Worm (Caenorhabditis elegans) whole organism, young adult: ENCODE results near the gene nhl-2.
"Not testable (repeated sequence)": the region's sequence is repeated elsewhere in the genome, so short reads cannot be mapped to it uniquely, and the experiment has no call there.

ENCODE experiments used
- B0035.1 ChIP-seq: sonication (generic microtip); optimal IDR thresholded peaks from 2 replicates; lab custom pipeline; 2016; ENCODE audit warnings: missing genetic modification characterization, mild to moderate bottlenecking, missing compliant biosample characterization, missing genotype, missing genetic modification reagents
- C06A6.2 ChIP-seq: fragments of 200-800 bp; sonication (Bioruptor generic); conservative IDR thresholded peaks from 2 replicates; pipeline ENCODE4 v1.3.6; 2022; ENCODE audit warnings: missing genetic modification characterization, missing compliant biosample characterization
- C17E4.6 ChIP-seq: fragments of 200-800 bp; sonication (Bioruptor generic); IDR thresholded peaks from 2 replicates; pipeline ENCODE4 v1.3.6; 2022; ENCODE audit warnings: missing genetic modification reagents, missing genetic modification characterization, missing compliant biosample characterization
- F33H1.4 ChIP-seq: fragments of 200-800 bp; sonication (Bioruptor generic); IDR thresholded peaks from 2 replicates; pipeline ENCODE4 v1.3.6; 2022; ENCODE audit warnings: missing genetic modification reagents, missing genetic modification characterization, missing compliant biosample characterization
- F37B4.10 ChIP-seq: fragments of 200-800 bp; sonication (Bioruptor generic); IDR thresholded peaks from 2 replicates; pipeline ENCODE4 v1.3.6; 2022; ENCODE audit warnings: missing genetic modification characterization, missing compliant biosample characterization
- F39B2.1 ChIP-seq: fragments of 200-800 bp; sonication (Bioruptor generic); IDR thresholded peaks from 2 replicates; pipeline ENCODE4 v1.3.6; 2022; ENCODE audit warnings: missing genetic modification reagents, missing genetic modification characterization, missing compliant biosample characterization
- F52B5.7 ChIP-seq: sonication (generic microtip); optimal IDR thresholded peaks from 2 replicates; lab custom pipeline; 2016; ENCODE audit warnings: mild to moderate bottlenecking, missing genetic modification characterization, missing compliant biosample characterization
- F57C9.4 ChIP-seq: sonication (generic microtip); optimal IDR thresholded peaks from 2 replicates; lab custom pipeline; 2017; ENCODE audit warnings: mild to moderate bottlenecking, missing genetic modification characterization, missing compliant biosample characterization
- K11D2.4 ChIP-seq: fragments of 200-800 bp; sonication (Bioruptor generic); IDR thresholded peaks from 2 replicates; pipeline ENCODE4 v1.3.6; 2022; ENCODE audit warnings: missing genetic modification reagents, missing genetic modification characterization, missing compliant biosample characterization
- Y67H2A.10 ChIP-seq: fragments of 200-800 bp; sonication (Bioruptor generic); conservative IDR thresholded peaks from 2 replicates; pipeline ENCODE4 v1.3.6; 2022; ENCODE audit warnings: missing genetic modification reagents, missing genetic modification characterization, missing compliant biosample characterization
- Y95B8A.8 ChIP-seq: fragments of 200-800 bp; sonication (Bioruptor generic); IDR thresholded peaks from 2 replicates; pipeline ENCODE4 v1.3.6; 2022; ENCODE audit warnings: missing genetic modification reagents, missing genetic modification characterization, missing compliant biosample characterization
- athp-1 ChIP-seq: sonication (generic microtip); optimal IDR thresholded peaks from 2 replicates; lab custom pipeline; 2017; ENCODE audit warnings: mild to moderate bottlenecking, missing genetic modification characterization, missing compliant biosample characterization
- attf-3 ChIP-seq: fragments of 200-800 bp; sonication (Bioruptor generic); conservative IDR thresholded peaks from 2 replicates; pipeline ENCODE4 v1.3.6; 2022; ENCODE audit warnings: missing genetic modification reagents, missing genetic modification characterization, missing compliant biosample characterization
- attf-5 ChIP-seq: fragments of 200-800 bp; sonication (Bioruptor generic); optimal IDR thresholded peaks from 2 replicates; lab custom pipeline; 2018; ENCODE audit warnings: mild to moderate bottlenecking, missing genetic modification characterization, missing compliant biosample characterization
- bed-2 ChIP-seq: fragments of 200-800 bp; sonication (Bioruptor generic); IDR thresholded peaks from 2 replicates; pipeline ENCODE4 v1.3.6; 2022; ENCODE audit warnings: missing genetic modification reagents, missing genetic modification characterization, missing compliant biosample characterization
- ccch-3 ChIP-seq: fragments of 200-800 bp; sonication (Bioruptor generic); optimal IDR thresholded peaks from 2 replicates; lab custom pipeline; 2018; ENCODE audit warnings: mild to moderate bottlenecking, missing genetic modification characterization, missing compliant biosample characterization
- cebp-1 ChIP-seq, 2 experiments: fragments of 200-800 bp in 1 of 2; sonication (Bioruptor generic) in 1 of 2; sonication (generic microtip) in 1 of 2; IDR thresholded peaks in 1 of 2; optimal IDR thresholded peaks in 1 of 2; 2 replicates each; pipeline versions ENCODE4 v1.3.6 to Lab custom; 2017 to 2022; ENCODE audit warnings: missing compliant biosample characterization in 2 of 2, missing genetic modification characterization in 2 of 2, mild to moderate bottlenecking in 1 of 2, missing genetic modification reagents in 1 of 2, moderate library complexity in 1 of 2
- cebp-2 ChIP-seq: fragments of 200-800 bp; sonication (Bioruptor generic); IDR thresholded peaks from 2 replicates; pipeline ENCODE4 v1.3.6; 2022; ENCODE audit warnings: missing genetic modification characterization, missing compliant biosample characterization
- ceh-91 ChIP-seq: fragments of 200-800 bp; sonication (Bioruptor generic); IDR thresholded peaks from 2 replicates; pipeline ENCODE4 v1.3.6; 2022; ENCODE audit warnings: missing genetic modification reagents, missing genetic modification characterization, missing compliant biosample characterization
- chd-7 ChIP-seq: sonication (generic microtip); optimal IDR thresholded peaks from 2 replicates; lab custom pipeline; 2016; ENCODE audit warnings: mild to moderate bottlenecking, missing genetic modification characterization, moderate library complexity, missing compliant biosample characterization
- dpff-1 ChIP-seq: sonication (generic microtip); optimal IDR thresholded peaks from 2 replicates; lab custom pipeline; 2017; ENCODE audit warnings: mild to moderate bottlenecking, missing genetic modification characterization, missing compliant biosample characterization
- egl-18 ChIP-seq: fragments of 200-800 bp; sonication (Bioruptor generic); IDR thresholded peaks from 2 replicates; pipeline ENCODE4 v1.3.6; 2022; ENCODE audit warnings: missing genetic modification reagents, missing genetic modification characterization, missing compliant biosample characterization
- egrh-3 ChIP-seq: fragments of 200-800 bp; sonication (Bioruptor generic); IDR thresholded peaks from 2 replicates; pipeline ENCODE4 v1.3.6; 2022; ENCODE audit warnings: missing genetic modification reagents, missing genetic modification characterization, missing compliant biosample characterization
- him-1 ChIP-seq: sonication (generic microtip); optimal IDR thresholded peaks from 2 replicates; lab custom pipeline; 2016; ENCODE audit warnings: missing genotype, missing genetic modification reagents, missing genetic modification characterization, missing compliant biosample characterization
- hmg-20 ChIP-seq: fragments of 200-800 bp; sonication (Bioruptor generic); IDR thresholded peaks from 2 replicates; pipeline ENCODE4 v1.3.6; 2022; ENCODE audit warnings: missing genetic modification reagents, missing genetic modification characterization, missing compliant biosample characterization
- lag-1 ChIP-seq: fragments of 200-800 bp; sonication (Bioruptor generic); IDR thresholded peaks from 2 replicates; pipeline ENCODE4 v1.3.6; 2022; ENCODE audit warnings: missing genetic modification reagents, missing genetic modification characterization, missing compliant biosample characterization
- lin-26 ChIP-seq: fragments of 200-800 bp; sonication (Bioruptor generic); IDR thresholded peaks from 2 replicates; pipeline ENCODE4 v1.3.6; 2022; ENCODE audit warnings: missing genetic modification reagents, missing genetic modification characterization, missing compliant biosample characterization
- lsy-27 ChIP-seq: sonication (generic microtip); optimal IDR thresholded peaks from 2 replicates; lab custom pipeline; 2017; ENCODE audit warnings: missing genetic modification characterization, mild to moderate bottlenecking, missing compliant biosample characterization, antibody characterized with exemption, missing genotype, borderline replicate concordance; ENCODE audit not compliant: insufficient read depth
- madf-10 ChIP-seq: sonication (generic microtip); optimal IDR thresholded peaks from 2 replicates; lab custom pipeline; 2016; ENCODE audit warnings: mild to moderate bottlenecking, missing genetic modification characterization, missing compliant biosample characterization
- mcd-1 ChIP-seq: fragments of 200-800 bp; sonication (Bioruptor generic); IDR thresholded peaks from 2 replicates; pipeline ENCODE4 v1.3.6; 2022; ENCODE audit warnings: missing genetic modification reagents, missing genetic modification characterization, missing compliant biosample characterization
- nfyb-1 ChIP-seq: fragments of 200-800 bp; sonication (Bioruptor generic); IDR thresholded peaks from 2 replicates; pipeline ENCODE4 v1.3.6; 2022; ENCODE audit warnings: missing genetic modification reagents, missing genetic modification characterization, missing compliant biosample characterization
- nhr-120 ChIP-seq: fragments of 200-800 bp; sonication (Bioruptor generic); IDR thresholded peaks from 2 replicates; pipeline ENCODE4 v1.3.6; 2022; ENCODE audit warnings: missing genetic modification characterization, missing compliant biosample characterization
- nhr-80 ChIP-seq: sonication (generic microtip); optimal IDR thresholded peaks from 2 replicates; lab custom pipeline; 2016; ENCODE audit warnings: missing genetic modification characterization, missing compliant biosample characterization
- nhr-90 ChIP-seq: sonication (generic microtip); optimal IDR thresholded peaks from 2 replicates; lab custom pipeline; 2016; ENCODE audit warnings: missing genotype, mild to moderate bottlenecking, missing genetic modification characterization, missing compliant biosample characterization
- pbrm-1 ChIP-seq: fragments of 200-800 bp; sonication (Bioruptor generic); IDR thresholded peaks from 2 replicates; pipeline ENCODE4 v1.3.6; 2022; ENCODE audit warnings: missing genetic modification reagents, missing genetic modification characterization, missing compliant biosample characterization
- rec-8 ChIP-seq, 2 experiments: sonication (generic microtip); optimal IDR thresholded peaks; 2 replicates each; lab custom pipeline; 2016; ENCODE audit warnings: mild to moderate bottlenecking in 2 of 2, missing genetic modification characterization in 2 of 2, missing genetic modification reagents in 2 of 2, missing genotype in 2 of 2, missing biosample characterization in 1 of 2, missing compliant biosample characterization in 1 of 2, moderate library complexity in 1 of 2
- rpc-1 ChIP-seq, 2 experiments: fragments of 150-350 bp in 1 of 2; sonication (generic microtip) in 1 of 2; optimal IDR thresholded peaks; 2 replicates each; lab custom pipeline; 2014 to 2018; ENCODE audit warnings: missing biosample characterization in 1 of 2, missing genetic modification characterization in 1 of 2, missing genetic modification reagents in 1 of 2, missing genotype in 1 of 2
- sdz-38 ChIP-seq: sonication (generic microtip); optimal IDR thresholded peaks from 2 replicates; lab custom pipeline; 2016; ENCODE audit warnings: missing genotype, missing genetic modification characterization, missing compliant biosample characterization
- snpc-4 ChIP-seq, 5 experiments: fragments of 150-350 bp in 1 of 5; sonication (generic microtip) in 4 of 5; optimal IDR thresholded peaks; 2 replicates each; lab custom pipeline; 2014 to 2018; ENCODE audit warnings: missing genetic modification characterization in 5 of 5, missing biosample characterization in 3 of 5, antibody characterized with exemption in 2 of 5, mild to moderate bottlenecking in 2 of 5, missing compliant biosample characterization in 2 of 5, missing genotype in 2 of 5, moderate library complexity in 2 of 5, missing genetic modification reagents in 1 of 5
- sptf-2 ChIP-seq: fragments of 200-800 bp; sonication (Bioruptor generic); optimal IDR thresholded peaks from 2 replicates; lab custom pipeline; 2018; ENCODE audit warnings: mild to moderate bottlenecking, missing genetic modification characterization, missing compliant biosample characterization
- tlf-1 ChIP-seq: fragments of 200-800 bp; sonication (Bioruptor generic); optimal IDR thresholded peaks from 2 replicates; lab custom pipeline; 2018; ENCODE audit warnings: mild to moderate bottlenecking, missing genetic modification characterization, missing compliant biosample characterization
- unc-62 ChIP-seq: fragments of 150-350 bp; optimal IDR thresholded peaks from 2 replicates; lab custom pipeline; 2014; ENCODE audit warnings: missing biosample characterization, missing genetic modification reagents, missing genetic modification characterization
- zfh-2 ChIP-seq: fragments of 200-800 bp; sonication (Bioruptor generic); conservative IDR thresholded peaks from 2 replicates; pipeline ENCODE4 v1.3.6; 2022; ENCODE audit warnings: missing genetic modification reagents, missing genetic modification characterization, missing compliant biosample characterization
- ztf-6 ChIP-seq: fragments of 200-800 bp; sonication (Bioruptor generic); IDR thresholded peaks from 2 replicates; pipeline ENCODE4 v1.3.6; 2022; ENCODE audit warnings: missing genetic modification reagents, missing genetic modification characterization, missing compliant biosample characterization

The nhl-2 gene

DNA sequence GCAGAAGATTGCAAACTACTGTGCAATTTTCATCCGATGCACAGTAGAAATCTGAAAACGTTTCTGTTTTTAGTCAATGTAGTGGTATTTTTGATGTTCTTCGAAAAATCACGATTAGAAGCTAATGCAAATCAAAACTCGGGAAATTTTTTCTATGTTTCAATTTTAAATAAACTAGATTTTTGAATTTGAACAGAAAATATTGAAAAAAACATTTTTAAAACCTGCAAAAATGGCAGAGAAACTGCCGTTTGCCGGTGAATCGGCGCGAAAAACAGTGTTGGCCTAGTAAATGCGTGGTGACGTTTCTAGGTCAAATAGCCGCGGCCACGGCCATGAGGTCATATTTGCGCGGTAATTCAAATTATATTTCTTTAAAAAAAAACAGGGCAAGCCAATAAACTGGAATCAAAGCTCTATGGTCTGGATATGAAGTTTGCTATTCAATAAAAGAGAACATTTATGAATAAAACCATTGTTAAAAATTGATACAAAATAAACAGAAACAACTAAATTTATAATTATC lies 31.3 kb upstream of the nhl-2 start, which contains the start of gene set-2 (continued):
- TF ChIP-seq nhr-80 = peak; percentile 30
- TF ChIP-seq unc-62 (GFP tag; lab: Kevin White, UChicago) = no peak
- no peak for TF ChIP-seq nhr-90 (tag; lab: Kevin White, UChicago)
- no peak for TF ChIP-seq sdz-38 (tag; lab: Kevin White, UChicago)
- no peak for TF ChIP-seq F52B5.7
- no peak for TF ChIP-seq F37B4.10
- peak; percentile 81; the same call in 1 of the 2 replicates for TF ChIP-seq F39B2.1 (GFP tag; lab: Robert Waterston, UW)
- peak; percentile 52 to 80 for TF ChIP-seq rec-8 (tag; optimal IDR thresholded peaks at IDR 0.05; lab: Kevin White, UChicago)
- TF ChIP-seq nfyb-1 = peak; percentile 76
- TF ChIP-seq hmg-20 (GFP tag; lab: Robert Waterston, UW) = no peak
- peak; percentile 75 for TF ChIP-seq athp-1
- TF ChIP-seq ztf-6 (GFP tag; lab: Robert Waterston, UW) = no peak
- TF ChIP-seq lag-1 (GFP tag; lab: Robert Waterston, UW) = no peak
- peak; percentile 89 for TF ChIP-seq Y95B8A.8 (GFP tag; lab: Robert Waterston, UW)
- no peak for TF ChIP-seq dpff-1
- TF ChIP-seq lsy-27 = no peak
- TF ChIP-seq, all 124 proteins: peak for 68

DNA sequence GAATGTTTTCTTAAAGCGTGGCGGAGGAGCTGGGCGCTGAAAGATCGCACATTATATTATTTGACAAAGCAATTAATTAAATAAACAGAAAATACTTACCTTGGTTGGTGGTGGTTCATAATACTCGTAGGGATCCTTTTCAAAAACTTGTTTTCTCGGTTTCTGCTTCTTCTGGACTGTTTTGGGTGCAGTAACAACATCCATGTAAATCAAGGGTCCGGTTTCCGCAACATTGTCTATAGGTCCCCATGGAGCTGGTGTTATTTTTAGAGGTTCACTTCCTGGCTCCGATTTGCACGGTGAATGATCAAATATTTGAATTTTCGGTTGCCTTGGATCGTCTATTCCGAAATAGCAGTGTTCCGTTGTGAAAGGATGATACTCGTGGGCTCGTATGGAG lies 25.2 kb upstream of the nhl-2 start:
- no peak for TF ChIP-seq tlf-1 (GFP tag; lab: Kevin White, UChicago)
- no peak for TF ChIP-seq sptf-2
- no peak for TF ChIP-seq F57C9.4 (tag; lab: Kevin White, UChicago)
- no peak for TF ChIP-seq madf-10 (tag; lab: Kevin White, UChicago)
- no peak for TF ChIP-seq egl-18 (GFP tag; lab: Robert Waterston, UW)
- no peak for TF ChIP-seq him-1
- no peak for TF ChIP-seq ccch-3 (GFP tag; lab: Kevin White, UChicago)
- no peak for TF ChIP-seq bed-2 (GFP tag; lab: Robert Waterston, UW)
- no peak for TF ChIP-seq F39B2.1 (GFP tag; lab: Robert Waterston, UW)
- TF ChIP-seq egrh-3 = no peak
- TF ChIP-seq C17E4.6 (GFP tag; lab: Robert Waterston, UW) = no peak
- TF ChIP-seq B0035.1 (tag; lab: Kevin White, UChicago) = no peak
- TF ChIP-seq chd-7 = no peak

DNA sequence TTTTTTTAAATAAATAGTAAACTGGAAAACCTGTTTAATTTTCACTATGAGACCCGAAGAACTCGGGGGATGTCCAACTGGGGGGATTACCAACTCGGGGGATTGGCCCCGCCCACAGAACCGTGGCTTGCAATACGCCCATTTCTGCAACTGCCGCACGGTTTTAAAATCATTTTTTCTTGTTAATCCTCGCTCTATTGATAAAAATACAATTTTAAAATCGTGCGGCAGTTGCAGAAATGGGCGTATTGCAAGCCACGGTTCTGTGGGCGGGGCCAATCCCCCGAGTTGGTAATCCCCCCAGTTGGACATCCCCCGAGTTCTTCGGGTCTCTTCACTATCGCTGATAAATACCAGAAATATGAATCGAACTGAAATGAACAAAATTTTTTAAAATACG lies 23.1 kb upstream of the nhl-2 start, which contains the start of gene mmab-1:
Gene mmab-1, minus strand, starts transcription at position 95 of the 400 bp plus-strand sequence.
- TF ChIP-seq pbrm-1 (GFP tag; lab: Robert Waterston, UW) (peak; percentile 55; the same call in 1 of the 2 replicates), attf-3 (GFP tag; lab: Robert Waterston, UW) (peak; percentile 18; the same call in 1 of the 2 replicates), snpc-4 (tag; optimal IDR thresholded peaks at IDR 0.05; lab: Kevin White, UChicago) (peak in 2 of 4 experiments; percentile 5 to 25), nfyb-1 (peak; percentile 55), Y95B8A.8 (GFP tag; lab: Robert Waterston, UW) (0 out of 2 replicates have a peak, but pooled peaks have one; percentile 12), nhr-120 (GFP tag; lab: Robert Waterston, UW) (0 out of 2 replicates have a peak, but pooled peaks have one; percentile 76), cebp-1 (tag; optimal IDR thresholded peaks at IDR 0.05; lab: Kevin White, UChicago) (peak; percentile 36), F33H1.4 (GFP tag; lab: Robert Waterston, UW) (peak; percentile 44), egrh-3 (peak; percentile 34), lin-26 (GFP tag; lab: Robert Waterston, UW) (peak; percentile 18; the same call in 1 of the 2 replicates), C17E4.6 (GFP tag; lab: Robert Waterston, UW) (peak; percentile 21; the same call in 1 of the 2 replicates), mcd-1 (GFP tag; lab: Robert Waterston, UW) (peak; percentile 89), zfh-2 (GFP tag; lab: Robert Waterston, UW) (0 out of 2 replicates have a peak, but pooled peaks have one; percentile 34), ceh-91 (GFP tag; lab: Robert Waterston, UW) (0 out of 2 replicates have a peak, but pooled peaks have one; percentile 11), K11D2.4 (GFP tag; lab: Robert Waterston, UW) (peak; percentile 73), attf-5 (GFP tag; lab: Kevin White, UChicago) (peak; percentile 34), rpc-1 (optimal IDR thresholded peaks at IDR 0.05; lab: Kevin White, UChicago) (peak; percentile 15), C06A6.2 (GFP tag; lab: Robert Waterston, UW) (peak; percentile 84), cebp-2 (GFP tag; lab: Robert Waterston, UW) (0 out of 2 replicates have a peak, but pooled peaks have one; percentile 10), Y67H2A.10 (GFP tag; lab: Robert Waterston, UW) (peak; percentile 42; the same call in 1 of the 2 replicates)
- TF ChIP-seq snpc-4 (GFP tag; optimal IDR thresholded peaks at IDR 0.05; lab: Kevin White, UChicago); cebp-1 (GFP tag; IDR thresholded peaks at IDR 0.05; lab: Robert Waterston, UW); rpc-1 (tag; optimal IDR thresholded peaks at IDR 0.05; lab: Kevin White, UChicago): not testable (repeated sequence)
